Fruit fly (Drosophila melanogaster) whole organism, embryonic: ENCODE data around the gene CG32313.

ENCODE experiments used
- CG11085 ChIP-seq: fragments of 200-800 bp; sonication (Bioruptor generic); IDR thresholded peaks from 2 replicates; pipeline ENCODE4 v1.3.6; 2022; ENCODE audit warnings: missing biosample characterization, missing genetic modification characterization
- CG11723 ChIP-seq: fragments of 200-800 bp; sonication (Bioruptor generic); optimal IDR thresholded peaks from 2 replicates; lab custom pipeline; 2017; ENCODE audit warnings: missing biosample characterization, mild to moderate bottlenecking, missing genetic modification characterization
- CG12155 ChIP-seq: fragments of 200-800 bp; sonication (Bioruptor generic); optimal IDR thresholded peaks from 3 replicates; lab custom pipeline; 2016; ENCODE audit warnings: missing biosample characterization, missing genetic modification characterization
- CG18599 ChIP-seq: fragments of 200-800 bp; sonication (Bioruptor generic); optimal IDR thresholded peaks from 3 replicates; lab custom pipeline; 2017; ENCODE audit warnings: missing biosample characterization, missing genetic modification characterization, mild to moderate bottlenecking, moderate library complexity, missing genetic modification reagents
- CG30020 ChIP-seq: fragments of 200-800 bp; optimal IDR thresholded peaks from 2 replicates; lab custom pipeline; 2019; ENCODE audit warnings: missing biosample characterization, mild to moderate bottlenecking, missing genetic modification characterization, moderate library complexity
- CG34376 ChIP-seq: fragments of 200-800 bp; sonication (Bioruptor generic); optimal IDR thresholded peaks from 2 replicates; lab custom pipeline; 2018; ENCODE audit warnings: missing biosample characterization, mild to moderate bottlenecking, missing genetic modification characterization
- CG5953 ChIP-seq: fragments of 200-800 bp; sonication (Bioruptor generic); IDR thresholded peaks from 2 replicates; pipeline ENCODE4 v1.3.6; 2022; ENCODE audit warnings: missing biosample characterization, missing genetic modification characterization
- CG6689 ChIP-seq: fragments of 200-800 bp; sonication (Bioruptor generic); IDR thresholded peaks from 2 replicates; pipeline ENCODE4 v1.3.6; 2022; ENCODE audit warnings: missing biosample characterization, missing genetic modification characterization
- CG7357 ChIP-seq: fragments of 200-800 bp; sonication (Bioruptor generic); IDR thresholded peaks from 3 replicates; pipeline ENCODE4 v1.3.6; 2022; ENCODE audit warnings: missing biosample characterization, missing genetic modification characterization
- CG8765 ChIP-seq: fragments of 200-800 bp; sonication (Bioruptor generic); IDR thresholded peaks from 2 replicates; pipeline ENCODE4 v1.3.6; 2022; ENCODE audit warnings: missing biosample characterization, missing genetic modification characterization
- CG9876 ChIP-seq: fragments of 200-800 bp; sonication (Bioruptor generic); optimal IDR thresholded peaks from 2 replicates; lab custom pipeline; 2016; ENCODE audit warnings: missing biosample characterization, missing genetic modification characterization
- CHES-1-like ChIP-seq: fragments of 200-800 bp; sonication (Bioruptor generic); optimal IDR thresholded peaks from 2 replicates; lab custom pipeline; 2016; ENCODE audit warnings: missing biosample characterization, missing genetic modification characterization
- D ChIP-seq, 2 experiments: fragments of 200-800 bp in 1 of 2; fragments of >200 bp in 1 of 2; sonication (Bioruptor generic) in 1 of 2; optimal IDR thresholded peaks; 2 replicates in 1 of 2; 3 replicates in 1 of 2; lab custom pipeline; 2017; ENCODE audit warnings: mild to moderate bottlenecking in 1 of 2, missing biosample characterization in 1 of 2, missing genetic modification characterization in 1 of 2, missing genetic modification reagents in 1 of 2
- Dip2 ChIP-seq: fragments of 200-800 bp; sonication (Bioruptor generic); IDR thresholded peaks from 2 replicates; pipeline ENCODE4 v1.3.6; 2022; ENCODE audit warnings: missing biosample characterization, missing genetic modification characterization
- Dll ChIP-seq: fragments of 200-800 bp; sonication (Bioruptor generic); IDR thresholded peaks from 4 replicates; pipeline ENCODE4 v1.3.6; 2022; ENCODE audit warnings: missing biosample characterization, missing genetic modification characterization; ENCODE audit not compliant: partially characterized antibody
- Doc3 ChIP-seq: fragments of 200-800 bp; sonication (Bioruptor generic); IDR thresholded peaks from 3 replicates; pipeline ENCODE4 v1.3.6; 2022; ENCODE audit warnings: missing biosample characterization, missing genetic modification characterization; ENCODE audit not compliant: partially characterized antibody
- Ets65A ChIP-seq: fragments of 200-800 bp; sonication (Bioruptor generic); peaks from one replicate; lab custom pipeline; 2016; ENCODE audit warnings: missing biosample characterization, missing genetic modification characterization
- Fer3 ChIP-seq: fragments of 200-800 bp; sonication (Bioruptor generic); optimal IDR thresholded peaks from 2 replicates; lab custom pipeline; 2018; ENCODE audit warnings: missing biosample characterization, mild to moderate bottlenecking, missing genetic modification characterization, moderate library complexity
- GATAe ChIP-seq: fragments of 200-800 bp; sonication (Bioruptor generic); conservative IDR thresholded peaks from 2 replicates; pipeline ENCODE4 v1.3.6; 2022; ENCODE audit warnings: missing biosample characterization, missing genetic modification characterization
- H15 ChIP-seq: fragments of 200-800 bp; sonication (Bioruptor generic); IDR thresholded peaks from 3 replicates; pipeline ENCODE4 v1.3.6; 2022; ENCODE audit warnings: missing biosample characterization, missing genetic modification characterization
- Hr51 ChIP-seq, 2 experiments: fragments of 200-800 bp; sonication (Bioruptor generic); optimal IDR thresholded peaks; 2 replicates in 1 of 2; 3 replicates in 1 of 2; lab custom pipeline; 2016 to 2018; ENCODE audit warnings: missing biosample characterization in 2 of 2, missing genetic modification characterization in 2 of 2, mild to moderate bottlenecking in 1 of 2, moderate library complexity in 1 of 2
- NFAT ChIP-seq: fragments of 200-800 bp; sonication (Bioruptor generic); IDR thresholded peaks from 2 replicates; pipeline ENCODE4 v1.3.6; 2022; ENCODE audit warnings: missing biosample characterization, missing genetic modification characterization
- Nf-YA ChIP-seq: fragments of 200-800 bp; sonication (Bioruptor generic); IDR thresholded peaks from 2 replicates; pipeline ENCODE4 v1.3.6; 2022; ENCODE audit warnings: missing biosample characterization, missing genetic modification characterization
- Ptx1 ChIP-seq: fragments of 200-800 bp; sonication (Bioruptor generic); IDR thresholded peaks from 2 replicates; pipeline ENCODE4 v1.3.6; 2022; ENCODE audit warnings: missing biosample characterization, missing genetic modification characterization
- Sry-δ ChIP-seq: fragments of 200-800 bp; sonication (Bioruptor generic); optimal IDR thresholded peaks from 2 replicates; lab custom pipeline; 2016; ENCODE audit warnings: missing biosample characterization, missing genetic modification characterization
- TFAM ChIP-seq: fragments of 200-800 bp; sonication (Bioruptor generic); optimal IDR thresholded peaks from 2 replicates; lab custom pipeline; 2017; ENCODE audit warnings: missing biosample characterization, missing genetic modification characterization, inconsistent platforms
- Taf1 ChIP-seq: fragments of 200-800 bp; sonication (Bioruptor generic); IDR thresholded peaks from 2 replicates; pipeline ENCODE4 v1.3.6; 2022; ENCODE audit warnings: missing biosample characterization, missing genetic modification characterization
- Xrp1 ChIP-seq: fragments of 200-800 bp; sonication (Bioruptor generic); IDR thresholded peaks from 2 replicates; pipeline ENCODE4 v1.3.6; 2022; ENCODE audit warnings: missing biosample characterization, missing genetic modification characterization
- ara ChIP-seq: fragments of 200-800 bp; sonication (Bioruptor generic); IDR thresholded peaks from 2 replicates; pipeline ENCODE4 v1.3.6; 2022; ENCODE audit warnings: missing biosample characterization, missing genetic modification characterization
- az2 ChIP-seq: fragments of 200-800 bp; sonication (Bioruptor generic); optimal IDR thresholded peaks from 3 replicates; lab custom pipeline; 2016; ENCODE audit warnings: missing biosample characterization, missing genetic modification characterization
- chm ChIP-seq: fragments of 200-800 bp; sonication (Bioruptor generic); IDR thresholded peaks from 2 replicates; pipeline ENCODE4 v1.3.6; 2022; ENCODE audit warnings: missing biosample characterization, missing genetic modification characterization
- chn ChIP-seq: fragments of 200-800 bp; sonication (Bioruptor generic); optimal IDR thresholded peaks from 2 replicates; lab custom pipeline; 2016; ENCODE audit warnings: missing biosample characterization, missing genetic modification characterization
- crp ChIP-seq, 2 experiments: fragments of 200-800 bp; sonication (Bioruptor generic); optimal IDR thresholded peaks; 2 replicates in 1 of 2; 3 replicates in 1 of 2; lab custom pipeline; 2017; ENCODE audit warnings: missing biosample characterization in 2 of 2, missing genetic modification characterization in 2 of 2, mild to moderate bottlenecking in 1 of 2, moderate library complexity in 1 of 2
- dimm ChIP-seq: fragments of 200-800 bp; sonication (Bioruptor generic); IDR thresholded peaks from 2 replicates; pipeline ENCODE4 v1.3.6; 2022; ENCODE audit warnings: missing biosample characterization, missing genetic modification characterization
- dysf ChIP-seq: fragments of 200-800 bp; sonication (Bioruptor generic); IDR thresholded peaks from 3 replicates; pipeline ENCODE4 v1.3.6; 2022; ENCODE audit warnings: missing biosample characterization, missing genetic modification characterization
- emc ChIP-seq: fragments of 200-800 bp; sonication (Bioruptor generic); optimal IDR thresholded peaks from 2 replicates; lab custom pipeline; 2016; ENCODE audit warnings: missing biosample characterization, missing genetic modification characterization
- ems ChIP-seq: fragments of 200-800 bp; sonication (Bioruptor generic); optimal IDR thresholded peaks from 3 replicates; lab custom pipeline; 2016; ENCODE audit warnings: missing biosample characterization, missing genetic modification characterization
- fd102C ChIP-seq: fragments of 200-800 bp; sonication (Bioruptor generic); optimal IDR thresholded peaks from 2 replicates; lab custom pipeline; 2018; ENCODE audit warnings: missing biosample characterization, mild to moderate bottlenecking, missing genetic modification characterization, moderate library complexity
- fd3F ChIP-seq: fragments of 200-800 bp; sonication (Bioruptor generic); optimal IDR thresholded peaks from 2 replicates; lab custom pipeline; 2018; ENCODE audit warnings: missing biosample characterization, mild to moderate bottlenecking, missing genetic modification characterization, moderate library complexity
- gce ChIP-seq: fragments of 200-800 bp; sonication (Bioruptor generic); IDR thresholded peaks from 3 replicates; pipeline ENCODE4 v1.3.6; 2022; ENCODE audit warnings: missing biosample characterization, missing genetic modification characterization
- gcm ChIP-seq: fragments of 200-800 bp; sonication (Bioruptor generic); optimal IDR thresholded peaks from 2 replicates; lab custom pipeline; 2019; ENCODE audit warnings: missing biosample characterization, mild to moderate bottlenecking, missing genetic modification characterization, moderate library complexity
- lilli ChIP-seq: fragments of 200-800 bp; sonication (Bioruptor generic); optimal IDR thresholded peaks from 3 replicates; lab custom pipeline; 2016; ENCODE audit warnings: missing biosample characterization, missing genetic modification characterization
- lola ChIP-seq, 3 experiments: fragments of >200 bp in 2 of 3; fragments of 200-800 bp in 1 of 3; sonication (Bioruptor generic) in 1 of 3; optimal IDR thresholded peaks; 2 replicates each; lab custom pipeline; 2017 to 2019; ENCODE audit warnings: missing biosample characterization in 3 of 3, missing genetic modification characterization in 3 of 3, mild to moderate bottlenecking in 1 of 3, moderate library complexity in 1 of 3
- pan ChIP-seq, 4 experiments: fragments of >200 bp in 3 of 4; fragments of 200-800 bp in 1 of 4; sonication (Bioruptor generic) in 1 of 4; optimal IDR thresholded peaks in 3 of 4; IDR thresholded peaks in 1 of 4; 2 replicates each; pipeline versions ENCODE4 v1.3.6 to Lab custom; 2017 to 2022; ENCODE audit warnings: missing biosample characterization in 2 of 4, missing genetic modification characterization in 2 of 4, mixed read lengths in 1 of 4
- sc ChIP-seq, 3 experiments: fragments of >200 bp in 2 of 3; fragments of 200-800 bp in 1 of 3; sonication (Bioruptor generic) in 1 of 3; optimal IDR thresholded peaks; 2 replicates in 2 of 3; 3 replicates in 1 of 3; lab custom pipeline; 2017; ENCODE audit warnings: mild to moderate bottlenecking in 1 of 3, missing biosample characterization in 1 of 3, missing genetic modification characterization in 1 of 3, missing genetic modification reagents in 1 of 3
- sisA ChIP-seq: fragments of 200-800 bp; sonication (Bioruptor generic); IDR thresholded peaks from 2 replicates; pipeline ENCODE4 v1.3.6; 2022; ENCODE audit warnings: missing biosample characterization, missing genetic modification characterization
- tgo ChIP-seq: fragments of 200-800 bp; sonication (Bioruptor generic); IDR thresholded peaks from 3 replicates; pipeline ENCODE4 v1.3.6; 2022; ENCODE audit warnings: missing biosample characterization, missing genetic modification characterization
- twi ChIP-seq: fragments of 200-800 bp; optimal IDR thresholded peaks from 2 replicates; lab custom pipeline; 2019; ENCODE audit warnings: missing biosample characterization, mild to moderate bottlenecking, missing genetic modification characterization, moderate library complexity
- wor ChIP-seq: fragments of 200-800 bp; sonication (Bioruptor generic); IDR thresholded peaks from 2 replicates; pipeline ENCODE4 v1.3.6; 2022; ENCODE audit warnings: missing biosample characterization, missing genetic modification characterization

CG32313 gene

dm6 chr3L:1584003-1584402, 38.5 kb upstream of the CG32313 start (continued):
- peak; percentile 74 for TF ChIP-seq ara
- TF ChIP-seq emc (GFP tag; lab: Kevin White, UChicago), result no peak
- peak in 1 of 3 experiments; percentile 59 for TF ChIP-seq lola (GFP tag; optimal IDR thresholded peaks at IDR 0.05; lab: Kevin White, UChicago)
- peak; percentile 55 for TF ChIP-seq lilli (GFP tag; lab: Kevin White, UChicago)
- TF ChIP-seq CHES-1-like, result peak; percentile 42
- TF ChIP-seq fd3F, result peak; percentile 7
- peak; percentile 66 for TF ChIP-seq chn
- peak; percentile 64 for TF ChIP-seq tgo
- no peak for TF ChIP-seq Dll (GFP tag; lab: Robert Waterston, UW)
- TF ChIP-seq Sry-δ (GFP tag; lab: Kevin White, UChicago), result no peak
- TF ChIP-seq dysf, result peak; percentile 62; the same call in 2 of the 3 replicates
- no peak; the same call in 1 of the 2 replicates for TF ChIP-seq wor
- 0 out of 3 replicates have a peak, but pooled peaks have one; percentile 51 for TF ChIP-seq CG7357 (GFP tag; lab: Robert Waterston, UW)
- TF ChIP-seq CG18599 (GFP tag; lab: Kevin White, UChicago), result no peak
- no peak for TF ChIP-seq sc (optimal IDR thresholded peaks at IDR 0.05; lab: Kevin White, UChicago)
- TF ChIP-seq sc (GFP tag; optimal IDR thresholded peaks at IDR 0.05; lab: Kevin White, UChicago), result peak; percentile 67
- TF ChIP-seq NFAT, result no peak
- TF ChIP-seq crp (GFP tag; optimal IDR thresholded peaks at IDR 0.05; lab: Kevin White, UChicago), result no peak
- TF ChIP-seq Doc3, result no peak
- no peak for TF ChIP-seq CG34376 (GFP tag; lab: Kevin White, UChicago)
- TF ChIP-seq CG6689, result peak; percentile 75
- TF ChIP-seq Hr51 (GFP tag; optimal IDR thresholded peaks at IDR 0.05; lab: Kevin White, UChicago), result peak; percentile 41 to 71
- TF ChIP-seq twi (tag; lab: Kevin White, UChicago), result peak; percentile 28
- TF ChIP-seq Ptx1 (GFP tag; lab: Robert Waterston, UW), result peak; percentile 66
- peak; percentile 24 for TF ChIP-seq gcm
- TF ChIP-seq D (optimal IDR thresholded peaks at IDR 0.05; lab: Kevin White, UChicago), result no peak
- no peak for TF ChIP-seq D (GFP tag; optimal IDR thresholded peaks at IDR 0.05; lab: Kevin White, UChicago)
- peak; percentile 48 for TF ChIP-seq CG11723
- TF ChIP-seq pan (optimal IDR thresholded peaks at IDR 0.05; lab: Kevin White, UChicago), result no peak
- TF ChIP-seq pan (GFP tag; optimal IDR thresholded peaks at IDR 0.05 in 1 of 2, IDR thresholded peaks at IDR 0.05 in 1 of 2), result peak in 1 of 2 experiments; percentile 73
- 0 out of 2 replicates have a peak, but pooled peaks have one; percentile 30 for TF ChIP-seq GATAe (GFP tag; lab: Robert Waterston, UW)
- no peak for TF ChIP-seq chm
- TF ChIP-seq CG12155 (GFP tag; lab: Kevin White, UChicago), result peak; percentile 46
- peak; percentile 96 for TF ChIP-seq Ets65A
- no peak for TF ChIP-seq Dip2 (GFP tag; lab: Robert Waterston, UW)
- TF ChIP-seq az2 (GFP tag; lab: Kevin White, UChicago), result peak; percentile 65
- TF ChIP-seq ems (GFP tag; lab: Kevin White, UChicago), result peak; percentile 57
- peak; percentile 86 for TF ChIP-seq Xrp1 (GFP tag; lab: Robert Waterston, UW)
- TF ChIP-seq CG30020 (tag; lab: Kevin White, UChicago), result no peak
- TF ChIP-seq Taf1 (GFP tag; lab: Robert Waterston, UW), result no peak
- no peak for TF ChIP-seq TFAM
- no peak; the same call in 1 of the 2 replicates for TF ChIP-seq CG8765 (GFP tag; lab: Robert Waterston, UW)
- TF ChIP-seq gce (GFP tag; lab: Robert Waterston, UW), result peak; percentile 67; the same call in 1 of the 3 replicates
- TF ChIP-seq Nf-YA (GFP tag; lab: Robert Waterston, UW), result no peak
- TF ChIP-seq dimm (GFP tag; lab: Robert Waterston, UW), result no peak
- peak; percentile 30; the same call in 1 of the 2 replicates for TF ChIP-seq sisA (GFP tag; lab: Robert Waterston, UW)
- no peak for TF ChIP-seq fd102C (GFP tag; lab: Kevin White, UChicago)
- 0 out of 3 replicates have a peak, but pooled peaks have one; percentile 45 for TF ChIP-seq H15 (GFP tag; lab: Robert Waterston, UW)
- no peak for TF ChIP-seq CG5953
- no peak for TF ChIP-seq CG11085 (GFP tag; lab: Robert Waterston, UW)
- TF ChIP-seq Fer3 (tag; lab: Kevin White, UChicago), result peak; percentile 26
- TF ChIP-seq CG9876 (GFP tag; lab: Kevin White, UChicago), result peak; percentile 19
